Worm (Caenorhabditis elegans) whole organism, young adult: ENCODE data around the gene Y51H4A.13.

ENCODE experiments used
- B0019.2 ChIP-seq: fragments of 200-800 bp; sonication (Bioruptor generic); conservative IDR thresholded peaks from 2 replicates; pipeline ENCODE4 v1.3.6; 2022; ENCODE audit warnings: missing genetic modification reagents, missing genetic modification characterization, missing compliant biosample characterization
- D2030.7 ChIP-seq: fragments of 200-800 bp; sonication (Bioruptor generic); IDR thresholded peaks from 2 replicates; pipeline ENCODE4 v1.3.6; 2022; ENCODE audit warnings: missing genetic modification reagents, missing genetic modification characterization, missing compliant biosample characterization
- F33H1.4 ChIP-seq: fragments of 200-800 bp; sonication (Bioruptor generic); IDR thresholded peaks from 2 replicates; pipeline ENCODE4 v1.3.6; 2022; ENCODE audit warnings: missing genetic modification reagents, missing genetic modification characterization, missing compliant biosample characterization
- F39B2.1 ChIP-seq: fragments of 200-800 bp; sonication (Bioruptor generic); IDR thresholded peaks from 2 replicates; pipeline ENCODE4 v1.3.6; 2022; ENCODE audit warnings: missing genetic modification reagents, missing genetic modification characterization, missing compliant biosample characterization
- Y53G8AR.9 ChIP-seq: fragments of 200-800 bp; sonication (Bioruptor generic); conservative IDR thresholded peaks from 2 replicates; pipeline ENCODE4 v1.3.6; 2022; ENCODE audit warnings: missing genetic modification reagents, missing genetic modification characterization, missing compliant biosample characterization
- attf-6 ChIP-seq: fragments of 200-800 bp; sonication (Bioruptor generic); IDR thresholded peaks from 2 replicates; pipeline ENCODE4 v1.3.6; 2022; ENCODE audit warnings: missing genetic modification reagents, missing genetic modification characterization, missing compliant biosample characterization
- ceh-100 ChIP-seq: fragments of 200-800 bp; sonication (Bioruptor generic); IDR thresholded peaks from 2 replicates; pipeline ENCODE4 v1.3.6; 2022; ENCODE audit warnings: missing genetic modification reagents, missing genetic modification characterization, missing compliant biosample characterization
- egrh-3 ChIP-seq: fragments of 200-800 bp; sonication (Bioruptor generic); IDR thresholded peaks from 2 replicates; pipeline ENCODE4 v1.3.6; 2022; ENCODE audit warnings: missing genetic modification reagents, missing genetic modification characterization, missing compliant biosample characterization
- ekl-4 ChIP-seq: fragments of 200-800 bp; sonication (Bioruptor generic); IDR thresholded peaks from 2 replicates; pipeline ENCODE4 v1.3.6; 2022; ENCODE audit warnings: missing genetic modification reagents, missing genetic modification characterization, missing compliant biosample characterization
- hmg-1.2 ChIP-seq: fragments of 200-800 bp; sonication (Bioruptor generic); IDR thresholded peaks from 2 replicates; pipeline ENCODE4 v1.3.6; 2022; ENCODE audit warnings: missing genetic modification reagents, missing genetic modification characterization, missing compliant biosample characterization
- hmg-20 ChIP-seq: fragments of 200-800 bp; sonication (Bioruptor generic); IDR thresholded peaks from 2 replicates; pipeline ENCODE4 v1.3.6; 2022; ENCODE audit warnings: missing genetic modification reagents, missing genetic modification characterization, missing compliant biosample characterization
- hsf-1 ChIP-seq: fragments of 200-800 bp; sonication (Bioruptor generic); IDR thresholded peaks from 2 replicates; pipeline ENCODE4 v1.3.6; 2022; ENCODE audit warnings: missing genetic modification reagents, missing genetic modification characterization, missing compliant biosample characterization
- lsl-1 ChIP-seq: fragments of 200-800 bp; sonication (Bioruptor generic); optimal IDR thresholded peaks from 2 replicates; lab custom pipeline; 2018; ENCODE audit warnings: mild to moderate bottlenecking, missing genetic modification characterization, moderate library complexity, missing compliant biosample characterization
- madf-3 ChIP-seq: fragments of 200-800 bp; sonication (Bioruptor generic); IDR thresholded peaks from 2 replicates; pipeline ENCODE4 v1.3.6; 2022; ENCODE audit warnings: missing genetic modification reagents, missing genetic modification characterization, missing compliant biosample characterization
- madf-6 ChIP-seq: fragments of 200-800 bp; sonication (Bioruptor generic); IDR thresholded peaks from 2 replicates; pipeline ENCODE4 v1.3.6; 2022; ENCODE audit warnings: missing genetic modification reagents, missing genetic modification characterization, missing compliant biosample characterization
- mcd-1 ChIP-seq: fragments of 200-800 bp; sonication (Bioruptor generic); IDR thresholded peaks from 2 replicates; pipeline ENCODE4 v1.3.6; 2022; ENCODE audit warnings: missing genetic modification reagents, missing genetic modification characterization, missing compliant biosample characterization
- mes-4 ChIP-seq: sonication (generic microtip); optimal IDR thresholded peaks from 2 replicates; lab custom pipeline; 2016; ENCODE audit warnings: missing genotype, missing genetic modification characterization, missing compliant biosample characterization
- nfyb-1 ChIP-seq: fragments of 200-800 bp; sonication (Bioruptor generic); IDR thresholded peaks from 2 replicates; pipeline ENCODE4 v1.3.6; 2022; ENCODE audit warnings: missing genetic modification reagents, missing genetic modification characterization, missing compliant biosample characterization
- pbrm-1 ChIP-seq: fragments of 200-800 bp; sonication (Bioruptor generic); IDR thresholded peaks from 2 replicates; pipeline ENCODE4 v1.3.6; 2022; ENCODE audit warnings: missing genetic modification reagents, missing genetic modification characterization, missing compliant biosample characterization
- rcor-1 ChIP-seq: fragments of 200-800 bp; sonication (Bioruptor generic); IDR thresholded peaks from 2 replicates; pipeline ENCODE4 v1.3.6; 2022; ENCODE audit warnings: missing genetic modification reagents, missing genetic modification characterization, missing compliant biosample characterization
- snpc-1.1 ChIP-seq: sonication (generic microtip); optimal IDR thresholded peaks from 2 replicates; lab custom pipeline; 2017; ENCODE audit warnings: missing genetic modification characterization, mild to moderate bottlenecking, missing compliant biosample characterization, antibody characterized with exemption, moderate library complexity, missing genotype, missing genetic modification reagents; ENCODE audit not compliant: insufficient read depth
- snpc-1.3 ChIP-seq: sonication (generic microtip); optimal IDR thresholded peaks from 2 replicates; lab custom pipeline; 2017; ENCODE audit warnings: missing genetic modification characterization, mild to moderate bottlenecking, missing compliant biosample characterization, antibody characterized with exemption, moderate library complexity, missing genotype, missing genetic modification reagents; ENCODE audit not compliant: insufficient read depth
- snpc-3.4 ChIP-seq: sonication (generic microtip); optimal IDR thresholded peaks from 2 replicates; lab custom pipeline; 2017; ENCODE audit warnings: missing genetic modification characterization, mild to moderate bottlenecking, missing compliant biosample characterization, antibody characterized with exemption, moderate library complexity, missing genotype, missing genetic modification reagents
- snpc-4 ChIP-seq, 5 experiments: fragments of 150-350 bp in 1 of 5; sonication (generic microtip) in 4 of 5; optimal IDR thresholded peaks; 2 replicates each; lab custom pipeline; 2014 to 2018; ENCODE audit warnings: missing genetic modification characterization in 5 of 5, missing biosample characterization in 3 of 5, antibody characterized with exemption in 2 of 5, mild to moderate bottlenecking in 2 of 5, missing compliant biosample characterization in 2 of 5, missing genotype in 2 of 5, moderate library complexity in 2 of 5, missing genetic modification reagents in 1 of 5
- tbp1 ChIP-seq: fragments of 200-800 bp; sonication (Bioruptor generic); optimal IDR thresholded peaks from 2 replicates; lab custom pipeline; 2018; ENCODE audit warnings: mild to moderate bottlenecking, missing genetic modification characterization, missing compliant biosample characterization
- zfh-2 ChIP-seq: fragments of 200-800 bp; sonication (Bioruptor generic); conservative IDR thresholded peaks from 2 replicates; pipeline ENCODE4 v1.3.6; 2022; ENCODE audit warnings: missing genetic modification reagents, missing genetic modification characterization, missing compliant biosample characterization

The Y51H4A.13 gene

DNA sequence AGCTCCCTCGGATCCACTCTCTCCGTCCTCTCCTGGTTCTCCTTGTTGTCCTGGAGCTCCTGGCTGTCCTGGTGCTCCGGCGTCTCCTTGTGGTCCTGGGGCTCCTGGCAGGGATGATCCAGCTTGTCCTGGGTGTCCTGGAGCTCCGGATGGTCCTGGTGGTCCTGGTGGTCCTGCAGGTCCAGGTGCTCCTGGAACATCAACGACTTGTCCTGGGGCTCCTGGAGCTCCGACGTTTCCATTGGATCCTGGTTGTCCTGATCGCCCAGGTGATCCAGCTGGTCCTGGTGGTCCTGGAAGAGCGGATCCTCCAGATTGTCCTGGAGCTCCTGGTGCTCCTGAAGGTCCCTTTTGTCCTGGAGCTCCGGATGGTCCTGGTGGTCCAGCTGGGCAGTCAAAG lies 44.6 kb downstream of the Y51H4A.13 start:
- peak; percentile 87; the same call in 1 of the 2 replicates for TF ChIP-seq zfh-2
- no peak for TF ChIP-seq mes-4 (tag; lab: Kevin White, UChicago)
- TF ChIP-seq egrh-3 (GFP tag; lab: Robert Waterston, UW): peak; percentile 89
- TF ChIP-seq, all 124 proteins: peak for 2

DNA sequence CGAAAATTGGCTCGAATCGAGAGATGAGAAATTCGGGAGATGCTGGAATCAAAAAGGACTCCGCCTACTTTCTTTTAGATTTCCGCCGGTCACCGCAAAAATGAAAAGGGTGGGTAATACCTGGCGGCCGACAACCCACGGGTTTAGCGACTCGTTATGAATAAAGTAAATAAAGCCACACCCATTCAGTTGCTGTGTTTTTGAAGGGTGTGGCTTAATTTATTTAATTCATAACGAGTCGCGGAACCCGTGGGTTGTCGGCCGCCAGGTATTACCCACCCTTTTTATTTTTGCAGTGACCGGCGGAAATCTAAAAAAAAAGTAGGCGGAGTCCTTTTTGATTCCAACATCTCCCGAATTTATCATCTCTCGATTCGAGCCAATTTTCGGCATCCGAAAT lies 53.3 kb downstream of the Y51H4A.13 start:
- peak; percentile 79 for TF ChIP-seq D2030.7 (GFP tag; lab: Robert Waterston, UW)
- 0 out of 2 replicates have a peak, but pooled peaks have one; percentile 16 for TF ChIP-seq B0019.2
- TF ChIP-seq mcd-1 (GFP tag; lab: Robert Waterston, UW): 0 out of 2 replicates have a peak, but pooled peaks have one; percentile 28
- TF ChIP-seq ekl-4 (GFP tag; lab: Robert Waterston, UW): 0 out of 2 replicates have a peak, but pooled peaks have one; percentile 47
- TF ChIP-seq madf-3: peak; percentile 42; the same call in 1 of the 2 replicates
- 0 out of 2 replicates have a peak, but pooled peaks have one; percentile 44 for TF ChIP-seq F39B2.1 (GFP tag; lab: Robert Waterston, UW)
- peak; percentile 76 for TF ChIP-seq madf-6 (GFP tag; lab: Robert Waterston, UW)
- peak; percentile 74 for TF ChIP-seq ceh-100 (GFP tag; lab: Robert Waterston, UW)
- TF ChIP-seq snpc-1.3 (tag; lab: Kevin White, UChicago): peak; percentile 19
- peak; percentile 88 for TF ChIP-seq pbrm-1 (GFP tag; lab: Robert Waterston, UW)
- TF ChIP-seq hmg-1.2 (GFP tag; lab: Robert Waterston, UW): peak; percentile 44; the same call in 1 of the 2 replicates
- TF ChIP-seq lsl-1 (GFP tag; lab: Kevin White, UChicago): peak; percentile 2
- TF ChIP-seq F33H1.4 (GFP tag; lab: Robert Waterston, UW): 0 out of 2 replicates have a peak, but pooled peaks have one; percentile 16
- TF ChIP-seq snpc-3.4: peak; percentile 37
- peak; percentile 36 for TF ChIP-seq tbp1 (GFP tag; lab: Kevin White, UChicago)
- peak; percentile 60; the same call in 1 of the 2 replicates for TF ChIP-seq nfyb-1 (GFP tag; lab: Robert Waterston, UW)
- peak; percentile 79 for TF ChIP-seq snpc-1.1
- TF ChIP-seq hmg-20 (GFP tag; lab: Robert Waterston, UW): peak; percentile 61; the same call in 1 of the 2 replicates
- peak; percentile 89 for TF ChIP-seq snpc-4 (GFP tag; optimal IDR thresholded peaks at IDR 0.05; lab: Kevin White, UChicago)
- peak; percentile 92 to 98 (median 94) for TF ChIP-seq snpc-4 (tag; optimal IDR thresholded peaks at IDR 0.05; lab: Kevin White, UChicago)
- TF ChIP-seq hsf-1 (GFP tag; lab: Robert Waterston, UW): peak; percentile 52
- 0 out of 2 replicates have a peak, but pooled peaks have one; percentile 72 for TF ChIP-seq Y53G8AR.9 (GFP tag; lab: Robert Waterston, UW)
- TF ChIP-seq rcor-1 (GFP tag; lab: Robert Waterston, UW): peak; percentile 78
- TF ChIP-seq attf-6 (GFP tag; lab: Robert Waterston, UW): peak; percentile 100
